Fruit fly (Drosophila melanogaster) Kc167 (cell line): Measurements from ENCODE around the gene Npc2h.

Experiments
- Myc ChIP-seq: fragments of >200 bp; optimal IDR thresholded peaks from 2 replicates; lab custom pipeline; 2017; ENCODE audit warnings: missing external identifiers
- Sin3A ChIP-seq: fragments of >200 bp; optimal IDR thresholded peaks from 2 replicates; lab custom pipeline; 2018; ENCODE audit warnings: missing external identifiers
- h ChIP-seq: fragments of >200 bp; optimal IDR thresholded peaks from 3 replicates; lab custom pipeline; 2018; ENCODE audit warnings: missing external identifiers
- insv ChIP-seq: fragments of >200 bp; optimal IDR thresholded peaks from 3 replicates; lab custom pipeline; 2018; ENCODE audit warnings: missing external identifiers
- psq ChIP-seq: fragments of >200 bp; optimal IDR thresholded peaks from 2 replicates; lab custom pipeline; 2017; ENCODE audit warnings: missing external identifiers
- ttk ChIP-seq: sonication (Bioruptor generic); optimal IDR thresholded peaks from 2 replicates; lab custom pipeline; 2017; ENCODE audit warnings: missing external identifiers

The Npc2h gene

dm6 chr3R:30718442-30718841 is 27.6 kb downstream of the Npc2h start:
- TF ChIP-seq h (lab: Kevin White, UChicago), result no peak
- no peak for TF ChIP-seq Myc (lab: Kevin White, UChicago)
- TF ChIP-seq Sin3A, result no peak
- TF ChIP-seq ttk (lab: Kevin White, UChicago), result no peak
- TF ChIP-seq psq (lab: Kevin White, UChicago), result no peak

DNA sequence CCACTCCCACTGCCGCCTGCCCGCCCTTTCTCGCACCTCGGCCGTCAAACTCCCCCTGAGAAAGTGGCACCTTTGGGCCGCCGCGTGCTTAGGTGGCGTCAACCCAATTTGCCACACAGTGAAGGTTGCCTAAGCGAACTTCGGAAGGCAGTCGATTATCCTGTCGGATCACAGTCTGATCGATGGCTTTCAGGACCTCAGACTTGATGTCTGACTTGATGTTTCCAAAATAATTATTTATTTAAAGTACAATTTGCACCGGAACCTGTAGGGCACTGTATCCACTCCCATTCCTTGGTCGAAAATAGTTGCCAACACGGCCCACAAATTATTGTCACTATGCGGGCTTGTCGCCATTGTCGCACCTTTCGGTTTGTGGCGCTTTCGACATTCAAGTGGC is 31.7 kb downstream of the Npc2h start:
- TF ChIP-seq h (lab: Kevin White, UChicago), result no peak
- no peak for TF ChIP-seq insv (lab: Kevin White, UChicago)
- TF ChIP-seq ttk (lab: Kevin White, UChicago), result no peak
- no peak for TF ChIP-seq psq (lab: Kevin White, UChicago)
- TF ChIP-seq Sin3A, result no peak
- TF ChIP-seq Myc (lab: Kevin White, UChicago), result no peak

- no peak for TF ChIP-seq ttk (lab: Kevin White, UChicago)
- TF ChIP-seq insv (lab: Kevin White, UChicago), result no peak
- no peak for TF ChIP-seq psq (lab: Kevin White, UChicago)
- no peak for TF ChIP-seq h (lab: Kevin White, UChicago)
- TF ChIP-seq Myc (lab: Kevin White, UChicago), result no peak
Observed at dm6 chr3R:30710442-30710841, 35.6 kb downstream of the Npc2h start.

- TF ChIP-seq h (lab: Kevin White, UChicago) (no peak), insv (lab: Kevin White, UChicago) (no peak), ttk (lab: Kevin White, UChicago) (no peak), psq (lab: Kevin White, UChicago) (no peak), Myc (lab: Kevin White, UChicago) (no peak), Sin3A (no peak)
Observed at dm6 chr3R:30709270-30709669, 36.8 kb downstream of the Npc2h start.

- no peak for TF ChIP-seq insv (lab: Kevin White, UChicago)
- TF ChIP-seq Myc (lab: Kevin White, UChicago), result no peak
- no peak for TF ChIP-seq Sin3A
- TF ChIP-seq h (lab: Kevin White, UChicago), result no peak
- TF ChIP-seq psq (lab: Kevin White, UChicago), result no peak
- TF ChIP-seq ttk (lab: Kevin White, UChicago), result no peak
Observed at dm6 chr3R:30706021-30706420, 40.1 kb downstream of the Npc2h start, which contains the start of gene CG31010. TSS of gene CG31010 (minus strand) at chr3R:30706121.

DNA sequence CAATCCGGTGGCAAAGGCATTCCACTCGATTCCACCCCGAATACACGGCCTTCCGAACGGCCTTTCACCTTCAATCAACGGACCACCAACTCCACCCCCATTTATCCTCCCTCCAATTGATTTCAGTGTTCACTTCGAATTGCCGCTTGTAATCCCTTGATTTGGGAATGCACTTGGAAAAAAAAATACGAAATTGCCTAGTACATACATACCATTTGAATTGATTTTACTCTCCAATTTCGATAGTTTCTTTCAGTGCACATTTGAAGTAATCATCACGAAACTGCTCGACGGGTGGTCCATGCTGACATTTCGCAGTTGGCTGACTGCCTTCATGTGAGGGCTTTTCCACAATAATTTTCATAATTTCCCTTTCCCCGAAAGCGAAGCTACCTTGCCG is 46.9 kb downstream of the Npc2h start:
- TF ChIP-seq ttk (lab: Kevin White, UChicago) (no peak), h (lab: Kevin White, UChicago) (no peak), Myc (lab: Kevin White, UChicago) (no peak), insv (lab: Kevin White, UChicago) (no peak), Sin3A (no peak), psq (lab: Kevin White, UChicago) (no peak)

- TF ChIP-seq insv (lab: Kevin White, UChicago), result no peak
- no peak for TF ChIP-seq ttk (lab: Kevin White, UChicago)
- no peak for TF ChIP-seq Sin3A
- TF ChIP-seq h (lab: Kevin White, UChicago), result no peak
- no peak for TF ChIP-seq Myc (lab: Kevin White, UChicago)
- no peak for TF ChIP-seq psq (lab: Kevin White, UChicago)
Observed at dm6 chr3R:30697038-30697437, 49.1 kb downstream of the Npc2h start, which contains the start of gene Pka-C2. TSS of gene Pka-C2 (minus strand) at chr3R:30697138.
